Fruit fly (Drosophila melanogaster) whole organism, embryonic: ENCODE data around the gene RapGAP1.

Experiments used
- ATbp ChIP-seq: fragments of 200-800 bp; sonication (Bioruptor generic); optimal IDR thresholded peaks from 2 replicates; lab custom pipeline; 2017; ENCODE audit warnings: missing biosample characterization, mild to moderate bottlenecking, missing genetic modification characterization, missing genetic modification reagents
- Ada2b ChIP-seq: fragments of 200-800 bp; sonication (Bioruptor generic); IDR thresholded peaks from 2 replicates; pipeline ENCODE4 v1.3.6; 2022; ENCODE audit warnings: missing biosample characterization, missing genetic modification characterization
- Asciz ChIP-seq: fragments of 200-800 bp; sonication (Bioruptor generic); optimal IDR thresholded peaks from 2 replicates; lab custom pipeline; 2017; ENCODE audit warnings: missing biosample characterization, mild to moderate bottlenecking, missing genetic modification characterization, missing genetic modification reagents
- CG10431 ChIP-seq: fragments of 200-800 bp; sonication (Bioruptor generic); optimal IDR thresholded peaks from 3 replicates; lab custom pipeline; 2018; ENCODE audit warnings: missing biosample characterization, mild to moderate bottlenecking, missing genetic modification characterization
- CG11504 ChIP-seq: fragments of 200-800 bp; sonication (Bioruptor generic); optimal IDR thresholded peaks from 3 replicates; lab custom pipeline; 2019; ENCODE audit warnings: missing biosample characterization, mild to moderate bottlenecking, missing genetic modification characterization, moderate library complexity
- CG12659 ChIP-seq: fragments of 200-800 bp; sonication (Bioruptor generic); optimal IDR thresholded peaks from 3 replicates; lab custom pipeline; 2017; ENCODE audit warnings: mild to moderate bottlenecking, missing biosample characterization, missing genetic modification reagents, missing genetic modification characterization
- CG12769 ChIP-seq: fragments of 200-800 bp; sonication (Bioruptor generic); optimal IDR thresholded peaks from 2 replicates; lab custom pipeline; 2019; ENCODE audit warnings: missing biosample characterization, mild to moderate bottlenecking, missing genetic modification characterization, moderate library complexity
- CG13123 ChIP-seq: fragments of 200-800 bp; sonication (Bioruptor generic); optimal IDR thresholded peaks from 2 replicates; lab custom pipeline; 2016; ENCODE audit warnings: missing biosample characterization, missing genetic modification characterization
- CG13296 ChIP-seq: fragments of 200-800 bp; sonication (Bioruptor generic); optimal IDR thresholded peaks from 3 replicates; lab custom pipeline; 2018; ENCODE audit warnings: missing biosample characterization, mild to moderate bottlenecking, missing genetic modification characterization
- CG13624 ChIP-seq: fragments of 200-800 bp; sonication (Bioruptor generic); optimal IDR thresholded peaks from 2 replicates; lab custom pipeline; 2016; ENCODE audit warnings: missing biosample characterization, missing genetic modification characterization
- CG14050 ChIP-seq: fragments of 200-800 bp; sonication (Bioruptor generic); IDR thresholded peaks from 3 replicates; pipeline ENCODE4 v1.3.6; 2022; ENCODE audit warnings: missing biosample characterization, missing genetic modification characterization
- CG14710 ChIP-seq: fragments of 200-800 bp; sonication (Bioruptor generic); optimal IDR thresholded peaks from 3 replicates; lab custom pipeline; 2019; ENCODE audit warnings: missing biosample characterization, mild to moderate bottlenecking, missing genetic modification characterization, moderate library complexity
- CG14965 ChIP-seq: fragments of 200-800 bp; sonication (Bioruptor generic); optimal IDR thresholded peaks from 2 replicates; lab custom pipeline; 2016; ENCODE audit warnings: missing biosample characterization, missing genetic modification characterization, borderline replicate concordance
- CG1529 ChIP-seq: fragments of 200-800 bp; sonication (Bioruptor generic); optimal IDR thresholded peaks from 3 replicates; lab custom pipeline; 2018; ENCODE audit warnings: missing biosample characterization, missing genetic modification characterization
- CG17912 ChIP-seq: fragments of 200-800 bp; sonication (Bioruptor generic); optimal IDR thresholded peaks from 2 replicates; lab custom pipeline; 2018; ENCODE audit warnings: missing biosample characterization, mild to moderate bottlenecking, missing genetic modification characterization
- CG18262 ChIP-seq: fragments of 200-800 bp; optimal IDR thresholded peaks from 3 replicates; lab custom pipeline; 2019; ENCODE audit warnings: missing biosample characterization, mild to moderate bottlenecking, missing genetic modification characterization, moderate library complexity
- CG31441 ChIP-seq: fragments of 200-800 bp; sonication (Bioruptor generic); IDR thresholded peaks from 2 replicates; pipeline ENCODE4 v1.3.6; 2022; ENCODE audit warnings: missing biosample characterization, missing genetic modification characterization
- CG32767 ChIP-seq: fragments of 200-800 bp; sonication (Bioruptor generic); IDR thresholded peaks from 2 replicates; pipeline ENCODE4 v1.3.6; 2022; ENCODE audit warnings: missing biosample characterization, missing genetic modification characterization
- CG4820 ChIP-seq: fragments of 200-800 bp; sonication (Bioruptor generic); optimal IDR thresholded peaks from 3 replicates; lab custom pipeline; 2016; ENCODE audit warnings: missing biosample characterization, missing genetic modification characterization
- CG6765 ChIP-seq: fragments of 200-800 bp; sonication (Bioruptor generic); optimal IDR thresholded peaks from 3 replicates; lab custom pipeline; 2017; ENCODE audit warnings: missing biosample characterization, mild to moderate bottlenecking, missing genetic modification characterization
- CG8478 ChIP-seq: fragments of >200 bp; optimal IDR thresholded peaks from 2 replicates; lab custom pipeline; 2018
- Dfd ChIP-seq, 2 experiments: fragments of >200 bp; optimal IDR thresholded peaks; 2 replicates each; lab custom pipeline; 2017; ENCODE audit warnings: missing biosample characterization in 2 of 2, missing genetic modification characterization in 2 of 2
- ERR ChIP-seq: fragments of 200-800 bp; sonication (Bioruptor generic); optimal IDR thresholded peaks from 2 replicates; lab custom pipeline; 2016; ENCODE audit warnings: missing biosample characterization, missing genetic modification characterization
- Fer3 ChIP-seq: fragments of 200-800 bp; sonication (Bioruptor generic); optimal IDR thresholded peaks from 2 replicates; lab custom pipeline; 2018; ENCODE audit warnings: missing biosample characterization, mild to moderate bottlenecking, missing genetic modification characterization, moderate library complexity
- H2.0 ChIP-seq: fragments of 200-800 bp; sonication (Bioruptor generic); IDR thresholded peaks from 2 replicates; pipeline ENCODE4 v1.3.6; 2022; ENCODE audit warnings: missing biosample characterization, missing genetic modification characterization
- Med ChIP-seq: fragments of 200-800 bp; sonication (Bioruptor generic); peaks from one replicate; lab custom pipeline; 2016; ENCODE audit warnings: missing biosample characterization, missing genetic modification characterization, mild to moderate bottlenecking, inconsistent platforms, moderate library complexity
- Meics ChIP-seq: fragments of 200-800 bp; sonication (Bioruptor generic); optimal IDR thresholded peaks from 2 replicates; lab custom pipeline; 2017; ENCODE audit warnings: missing biosample characterization, mild to moderate bottlenecking, missing genetic modification characterization
- Ptx1 ChIP-seq: fragments of 200-800 bp; sonication (Bioruptor generic); IDR thresholded peaks from 2 replicates; pipeline ENCODE4 v1.3.6; 2022; ENCODE audit warnings: missing biosample characterization, missing genetic modification characterization
- Six4 ChIP-seq: fragments of 200-800 bp; sonication (Bioruptor generic); optimal IDR thresholded peaks from 2 replicates; lab custom pipeline; 2016; ENCODE audit warnings: missing biosample characterization, missing genetic modification characterization
- ac ChIP-seq: fragments of 200-800 bp; sonication (Bioruptor generic); optimal IDR thresholded peaks from 3 replicates; lab custom pipeline; 2017; ENCODE audit warnings: missing biosample characterization, mild to moderate bottlenecking, missing genetic modification characterization
- cato ChIP-seq: fragments of 200-800 bp; sonication (Bioruptor generic); optimal IDR thresholded peaks from 2 replicates; lab custom pipeline; 2016; ENCODE audit warnings: missing biosample characterization, missing genetic modification characterization, borderline replicate concordance
- ci ChIP-seq: fragments of 200-800 bp; sonication (Bioruptor generic); IDR thresholded peaks from 3 replicates; pipeline ENCODE4 v1.3.6; 2022; ENCODE audit warnings: missing biosample characterization, missing genetic modification characterization
- fd102C ChIP-seq: fragments of 200-800 bp; sonication (Bioruptor generic); optimal IDR thresholded peaks from 2 replicates; lab custom pipeline; 2018; ENCODE audit warnings: missing biosample characterization, mild to moderate bottlenecking, missing genetic modification characterization, moderate library complexity
- fd64A ChIP-seq: fragments of 200-800 bp; sonication (Bioruptor generic); optimal IDR thresholded peaks from 3 replicates; lab custom pipeline; 2018; ENCODE audit warnings: missing biosample characterization, mild to moderate bottlenecking, missing genetic modification characterization
- gce ChIP-seq: fragments of 200-800 bp; sonication (Bioruptor generic); IDR thresholded peaks from 3 replicates; pipeline ENCODE4 v1.3.6; 2022; ENCODE audit warnings: missing biosample characterization, missing genetic modification characterization
- gem ChIP-seq: fragments of 200-800 bp; sonication (Bioruptor generic); optimal IDR thresholded peaks from 2 replicates; lab custom pipeline; 2019; ENCODE audit warnings: missing biosample characterization, mild to moderate bottlenecking, missing genetic modification characterization, moderate library complexity
- hb ChIP-seq: fragments of 200-800 bp; sonication (Bioruptor generic); IDR thresholded peaks from 3 replicates; pipeline ENCODE4 v1.3.6; 2022; ENCODE audit warnings: missing biosample characterization, missing genetic modification characterization; ENCODE audit not compliant: partially characterized antibody
- kay ChIP-seq: fragments of 200-800 bp; sonication (Bioruptor generic); optimal IDR thresholded peaks from 2 replicates; lab custom pipeline; 2016; ENCODE audit warnings: missing biosample characterization, missing genetic modification characterization
- kni ChIP-seq: fragments of 200-800 bp; sonication (Bioruptor generic); optimal IDR thresholded peaks from 3 replicates; lab custom pipeline; 2017; ENCODE audit warnings: mild to moderate bottlenecking, missing biosample characterization, missing genetic modification reagents, missing genetic modification characterization
- lilli ChIP-seq: fragments of 200-800 bp; sonication (Bioruptor generic); optimal IDR thresholded peaks from 3 replicates; lab custom pipeline; 2016; ENCODE audit warnings: missing biosample characterization, missing genetic modification characterization
- lola ChIP-seq, 3 experiments: fragments of >200 bp in 2 of 3; fragments of 200-800 bp in 1 of 3; sonication (Bioruptor generic) in 1 of 3; optimal IDR thresholded peaks; 2 replicates each; lab custom pipeline; 2017 to 2019; ENCODE audit warnings: missing biosample characterization in 3 of 3, missing genetic modification characterization in 3 of 3, mild to moderate bottlenecking in 1 of 3, moderate library complexity in 1 of 3
- prd ChIP-seq, 3 experiments: fragments of >200 bp in 2 of 3; fragments of 200-800 bp in 1 of 3; sonication (Bioruptor generic) in 1 of 3; optimal IDR thresholded peaks in 2 of 3; IDR thresholded peaks in 1 of 3; 2 replicates in 2 of 3; 3 replicates in 1 of 3; pipeline versions ENCODE4 v1.3.6 to Lab custom; 2017 to 2022; ENCODE audit warnings: missing biosample characterization in 1 of 3, missing genetic modification characterization in 1 of 3
- psq ChIP-seq: fragments of 200-800 bp; sonication (Bioruptor generic); optimal IDR thresholded peaks from 2 replicates; lab custom pipeline; 2017; ENCODE audit warnings: missing biosample characterization, missing genetic modification characterization
- scrt ChIP-seq: fragments of 200-800 bp; sonication (Bioruptor generic); optimal IDR thresholded peaks from 2 replicates; lab custom pipeline; 2018; ENCODE audit warnings: missing biosample characterization, mild to moderate bottlenecking, missing genetic modification characterization, moderate library complexity
- seq ChIP-seq: fragments of 200-800 bp; sonication (Bioruptor generic); IDR thresholded peaks from 2 replicates; pipeline ENCODE4 v1.3.6; 2022; ENCODE audit warnings: missing biosample characterization, missing genetic modification characterization
- sisA ChIP-seq: fragments of 200-800 bp; sonication (Bioruptor generic); IDR thresholded peaks from 2 replicates; pipeline ENCODE4 v1.3.6; 2022; ENCODE audit warnings: missing biosample characterization, missing genetic modification characterization
- tup ChIP-seq: fragments of 200-800 bp; sonication (Bioruptor generic); optimal IDR thresholded peaks from 2 replicates; lab custom pipeline; 2016; ENCODE audit warnings: missing biosample characterization, mild to moderate bottlenecking, missing genetic modification characterization, moderate library complexity
- vvl ChIP-seq: fragments of 200-800 bp; sonication (Bioruptor generic); IDR thresholded peaks from 2 replicates; pipeline ENCODE4 v1.3.6; 2022; ENCODE audit warnings: missing biosample characterization, missing genetic modification characterization

Gene RapGAP1

DNA sequence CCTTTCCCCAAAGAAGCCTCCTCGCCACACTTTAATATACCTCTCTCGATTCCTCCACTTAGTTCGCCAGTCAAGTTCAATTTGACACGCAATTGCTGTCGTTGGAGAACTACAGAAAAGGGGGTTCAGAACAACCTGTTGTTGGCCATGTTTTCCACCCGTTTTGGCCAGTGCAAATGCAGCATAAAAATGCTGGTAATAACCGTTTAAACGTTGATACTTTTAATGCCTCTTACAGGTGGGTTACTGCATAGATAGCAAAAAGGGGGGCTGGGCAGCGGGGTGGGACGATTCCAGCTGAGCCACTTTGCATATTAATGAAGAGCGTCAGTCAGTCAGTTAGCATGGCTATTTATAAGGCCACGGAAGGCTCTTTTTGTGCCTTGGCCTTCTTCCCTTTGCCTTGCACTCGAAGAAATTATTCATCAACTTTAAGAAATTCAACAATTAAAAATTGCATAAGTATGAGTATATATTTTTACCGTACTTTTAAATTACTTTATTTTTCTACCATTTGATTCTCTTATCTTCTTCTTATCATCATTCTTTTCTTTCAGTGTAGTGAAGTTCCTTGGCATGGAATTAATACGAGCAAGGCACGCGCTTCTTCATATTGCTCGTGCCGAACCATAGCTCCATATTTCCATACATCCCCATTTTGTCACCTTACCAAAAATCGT, 37.6 kb downstream of the RapGAP1 start (continued):
- TF ChIP-seq Med (GFP tag; lab: Kevin White, UChicago) (peak; percentile 59), ac (GFP tag; lab: Kevin White, UChicago) (no peak), CG32767 (GFP tag; lab: Robert Waterston, UW) (no peak), kni (GFP tag; lab: Kevin White, UChicago) (peak; percentile 18), CG11504 (peak; percentile 63), CG14965 (no peak), ERR (no peak), CG10431 (GFP tag; lab: Kevin White, UChicago) (no peak), sisA (GFP tag; lab: Robert Waterston, UW) (peak; percentile 32; the same call in 1 of the 2 replicates), Ptx1 (GFP tag; lab: Robert Waterston, UW) (0 out of 2 replicates have a peak, but pooled peaks have one; percentile 52), CG17912 (GFP tag; lab: Kevin White, UChicago) (no peak), cato (GFP tag; lab: Kevin White, UChicago) (no peak), seq (GFP tag; lab: Robert Waterston, UW) (0 out of 2 replicates have a peak, but pooled peaks have one; percentile 33), CG12659 (GFP tag; lab: Kevin White, UChicago) (peak; percentile 4), gem (tag; lab: Kevin White, UChicago) (peak; percentile 68), CG13123 (GFP tag; lab: Kevin White, UChicago) (peak; percentile 3), Dfd (GFP tag; optimal IDR thresholded peaks at IDR 0.05; lab: Kevin White, UChicago) (no peak), CG13296 (GFP tag; lab: Kevin White, UChicago) (no peak), Six4 (no peak), prd (optimal IDR thresholded peaks at IDR 0.05; lab: Kevin White, UChicago) (no peak), prd (GFP tag; IDR thresholded peaks at IDR 0.05; lab: Robert Waterston, UW) (peak; percentile 66), lola (GFP tag; optimal IDR thresholded peaks at IDR 0.05; lab: Kevin White, UChicago) (peak in 1 of 3 experiments; percentile 53), CG8478 (lab: Kevin White, UChicago) (no peak), kay (GFP tag; lab: Kevin White, UChicago) (no peak), CG14710 (tag; lab: Kevin White, UChicago) (peak; percentile 40), CG12769 (tag; lab: Kevin White, UChicago) (no peak), Ada2b (GFP tag; lab: Robert Waterston, UW) (peak; percentile 38; the same call in 1 of the 2 replicates), gce (no peak), fd102C (GFP tag; lab: Kevin White, UChicago) (no peak), vvl (GFP tag; lab: Robert Waterston, UW) (peak; percentile 38; the same call in 1 of the 2 replicates), Asciz (GFP tag; lab: Kevin White, UChicago) (no peak), CG13624 (peak; percentile 43), Meics (GFP tag; lab: Kevin White, UChicago) (peak; percentile 13), CG18262 (tag; lab: Kevin White, UChicago) (peak; percentile 62), lilli (GFP tag; lab: Kevin White, UChicago) (peak; percentile 11), scrt (GFP tag; lab: Kevin White, UChicago) (peak; percentile 60), hb (no peak), CG31441 (GFP tag; lab: Robert Waterston, UW) (peak; percentile 58; the same call in 1 of the 2 replicates), CG14050 (no peak), fd64A (no peak), H2.0 (GFP tag; lab: Robert Waterston, UW) (0 out of 2 replicates have a peak, but pooled peaks have one; percentile 20), tup (GFP tag; lab: Kevin White, UChicago) (no peak), Fer3 (tag; lab: Kevin White, UChicago) (peak; percentile 15), CG4820 (GFP tag; lab: Kevin White, UChicago) (peak; percentile 28), CG6765 (no peak), psq (GFP tag; lab: Kevin White, UChicago) (no peak), ci (GFP tag; lab: Robert Waterston, UW) (0 out of 3 replicates have a peak, but pooled peaks have one; percentile 26), CG1529 (no peak), ATbp (GFP tag; lab: Kevin White, UChicago) (peak; percentile 3)
